Fruit fly (Drosophila melanogaster) whole organism, embryonic: ENCODE data around the gene CG10581.

Experiments used
- ATbp ChIP-seq: fragments of 200-800 bp; sonication (Bioruptor generic); optimal IDR thresholded peaks from 2 replicates; lab custom pipeline; 2017; ENCODE audit warnings: missing biosample characterization, mild to moderate bottlenecking, missing genetic modification characterization, missing genetic modification reagents
- Aef1 ChIP-seq: fragments of 200-800 bp; sonication (Bioruptor generic); IDR thresholded peaks from 3 replicates; pipeline ENCODE4 v1.3.6; 2022; ENCODE audit warnings: missing biosample characterization, missing genetic modification characterization
- Atf3 ChIP-seq: fragments of 200-800 bp; sonication (Bioruptor generic); optimal IDR thresholded peaks from 3 replicates; lab custom pipeline; 2016; ENCODE audit warnings: missing biosample characterization, missing genetic modification characterization
- CG12071 ChIP-seq: fragments of 200-800 bp; sonication (Bioruptor generic); optimal IDR thresholded peaks from 3 replicates; lab custom pipeline; 2018; ENCODE audit warnings: missing biosample characterization, mild to moderate bottlenecking, missing genetic modification characterization
- CG12219 ChIP-seq: fragments of 200-800 bp; sonication (Bioruptor generic); optimal IDR thresholded peaks from 3 replicates; lab custom pipeline; 2018; ENCODE audit warnings: missing biosample characterization, mild to moderate bottlenecking, missing genetic modification characterization
- CG12391 ChIP-seq: fragments of 200-800 bp; sonication (Bioruptor generic); optimal IDR thresholded peaks from 3 replicates; lab custom pipeline; 2018; ENCODE audit warnings: missing biosample characterization, mild to moderate bottlenecking, missing genetic modification characterization, moderate library complexity
- CG12744 ChIP-seq: fragments of 200-800 bp; sonication (Bioruptor generic); optimal IDR thresholded peaks from 2 replicates; lab custom pipeline; 2016; ENCODE audit warnings: missing biosample characterization, missing genetic modification characterization
- CG14050 ChIP-seq: fragments of 200-800 bp; sonication (Bioruptor generic); IDR thresholded peaks from 3 replicates; pipeline ENCODE4 v1.3.6; 2022; ENCODE audit warnings: missing biosample characterization, missing genetic modification characterization
- CG18262 ChIP-seq: fragments of 200-800 bp; optimal IDR thresholded peaks from 3 replicates; lab custom pipeline; 2019; ENCODE audit warnings: missing biosample characterization, mild to moderate bottlenecking, missing genetic modification characterization, moderate library complexity
- CG2116 ChIP-seq: fragments of 200-800 bp; sonication (Bioruptor generic); optimal IDR thresholded peaks from 3 replicates; lab custom pipeline; 2018; ENCODE audit warnings: missing biosample characterization, mild to moderate bottlenecking, missing genetic modification characterization
- CG2875 ChIP-seq: fragments of 200-800 bp; sonication (Bioruptor generic); optimal IDR thresholded peaks from 2 replicates; lab custom pipeline; 2017; ENCODE audit warnings: missing biosample characterization, mild to moderate bottlenecking, missing genetic modification characterization, missing genetic modification reagents
- CG33557 ChIP-seq: fragments of 200-800 bp; sonication (Bioruptor generic); optimal IDR thresholded peaks from 2 replicates; lab custom pipeline; 2019; ENCODE audit warnings: missing biosample characterization, mild to moderate bottlenecking, missing genetic modification characterization, moderate library complexity
- CG4282 ChIP-seq: fragments of 200-800 bp; sonication (Bioruptor generic); optimal IDR thresholded peaks from 2 replicates; lab custom pipeline; 2016; ENCODE audit warnings: missing biosample characterization, missing genetic modification characterization
- CG4404 ChIP-seq: fragments of 200-800 bp; sonication (Bioruptor generic); IDR thresholded peaks from 2 replicates; pipeline ENCODE4 v1.3.6; 2022; ENCODE audit warnings: missing biosample characterization, missing genetic modification characterization
- CG8359 ChIP-seq: fragments of 200-800 bp; sonication (Bioruptor generic); optimal IDR thresholded peaks from 2 replicates; lab custom pipeline; 2017; ENCODE audit warnings: missing biosample characterization, mild to moderate bottlenecking, missing genetic modification characterization, borderline replicate concordance
- CG8478 ChIP-seq: fragments of >200 bp; optimal IDR thresholded peaks from 2 replicates; lab custom pipeline; 2018
- CG9215 ChIP-seq: fragments of 200-800 bp; sonication (Bioruptor generic); IDR thresholded peaks from 2 replicates; pipeline ENCODE4 v1.3.6; 2022; ENCODE audit warnings: missing biosample characterization, missing genetic modification characterization
- CG9437 ChIP-seq: fragments of 200-800 bp; sonication (Bioruptor generic); optimal IDR thresholded peaks from 2 replicates; lab custom pipeline; 2018; ENCODE audit warnings: missing biosample characterization, mild to moderate bottlenecking, missing genetic modification characterization
- Dll ChIP-seq: fragments of 200-800 bp; sonication (Bioruptor generic); IDR thresholded peaks from 4 replicates; pipeline ENCODE4 v1.3.6; 2022; ENCODE audit warnings: missing biosample characterization, missing genetic modification characterization; ENCODE audit not compliant: partially characterized antibody
- Drgx ChIP-seq: fragments of 200-800 bp; sonication (Bioruptor generic); IDR thresholded peaks from 2 replicates; pipeline ENCODE4 v1.3.6; 2022; ENCODE audit warnings: missing biosample characterization, missing genetic modification characterization
- Hand ChIP-seq: fragments of 200-800 bp; sonication (Bioruptor generic); optimal IDR thresholded peaks from 2 replicates; lab custom pipeline; 2017; ENCODE audit warnings: mild to moderate bottlenecking, missing biosample characterization, missing genetic modification reagents, missing genetic modification characterization
- HmgD ChIP-seq: fragments of 200-800 bp; sonication (Bioruptor generic); optimal IDR thresholded peaks from 3 replicates; lab custom pipeline; 2016; ENCODE audit warnings: missing biosample characterization, missing genetic modification characterization
- Hr51 ChIP-seq, 2 experiments: fragments of 200-800 bp; sonication (Bioruptor generic); optimal IDR thresholded peaks; 2 replicates in 1 of 2; 3 replicates in 1 of 2; lab custom pipeline; 2016 to 2018; ENCODE audit warnings: missing biosample characterization in 2 of 2, missing genetic modification characterization in 2 of 2, mild to moderate bottlenecking in 1 of 2, moderate library complexity in 1 of 2
- Mes4 ChIP-seq: fragments of 200-800 bp; sonication (Bioruptor generic); optimal IDR thresholded peaks from 2 replicates; lab custom pipeline; 2016; ENCODE audit warnings: missing biosample characterization, missing genetic modification characterization
- NK7.1 ChIP-seq: fragments of 200-800 bp; sonication (Bioruptor generic); optimal IDR thresholded peaks from 3 replicates; lab custom pipeline; 2016; ENCODE audit warnings: missing biosample characterization, missing genetic modification characterization
- PHDP ChIP-seq: fragments of 200-800 bp; sonication (Bioruptor generic); optimal IDR thresholded peaks from 3 replicates; lab custom pipeline; 2018; ENCODE audit warnings: missing biosample characterization, mild to moderate bottlenecking, missing genetic modification characterization, moderate library complexity
- Ptx1 ChIP-seq: fragments of 200-800 bp; sonication (Bioruptor generic); IDR thresholded peaks from 2 replicates; pipeline ENCODE4 v1.3.6; 2022; ENCODE audit warnings: missing biosample characterization, missing genetic modification characterization
- Sry-β ChIP-seq: fragments of 200-800 bp; sonication (Bioruptor generic); optimal IDR thresholded peaks from 2 replicates; lab custom pipeline; 2018; ENCODE audit warnings: missing biosample characterization, mild to moderate bottlenecking, missing genetic modification characterization, moderate library complexity
- Sry-δ ChIP-seq: fragments of 200-800 bp; sonication (Bioruptor generic); optimal IDR thresholded peaks from 2 replicates; lab custom pipeline; 2016; ENCODE audit warnings: missing biosample characterization, missing genetic modification characterization
- crol ChIP-seq: fragments of 200-800 bp; sonication (Bioruptor generic); IDR thresholded peaks from 2 replicates; pipeline ENCODE4 v1.3.6; 2022; ENCODE audit warnings: missing biosample characterization, missing genetic modification characterization
- fd64A ChIP-seq: fragments of 200-800 bp; sonication (Bioruptor generic); optimal IDR thresholded peaks from 3 replicates; lab custom pipeline; 2018; ENCODE audit warnings: missing biosample characterization, mild to moderate bottlenecking, missing genetic modification characterization
- fd96Cb ChIP-seq: fragments of 200-800 bp; sonication (Bioruptor generic); optimal IDR thresholded peaks from 2 replicates; lab custom pipeline; 2018; ENCODE audit warnings: missing biosample characterization, mild to moderate bottlenecking, missing genetic modification characterization, moderate library complexity
- gro ChIP-seq: fragments of 200-800 bp; sonication (Bioruptor generic); optimal IDR thresholded peaks from 2 replicates; lab custom pipeline; 2016; ENCODE audit warnings: missing biosample characterization, missing genetic modification characterization
- ham ChIP-seq: fragments of 200-800 bp; sonication (Bioruptor generic); IDR thresholded peaks from 2 replicates; pipeline ENCODE4 v1.3.6; 2022; ENCODE audit warnings: missing biosample characterization, missing genetic modification characterization
- hbn ChIP-seq: fragments of 200-800 bp; sonication (Bioruptor generic); IDR thresholded peaks from 2 replicates; pipeline ENCODE4 v1.3.6; 2022; ENCODE audit warnings: missing biosample characterization, missing genetic modification characterization; ENCODE audit not compliant: partially characterized antibody
- hth ChIP-seq: fragments of >200 bp; optimal IDR thresholded peaks from 2 replicates; lab custom pipeline; 2017; ENCODE audit warnings: inconsistent platforms
- insv ChIP-seq, 2 experiments: fragments of 200-800 bp; sonication (Bioruptor generic); optimal IDR thresholded peaks; 3 replicates each; lab custom pipeline; 2016 to 2018; ENCODE audit warnings: missing biosample characterization in 2 of 2, missing genetic modification characterization in 2 of 2
- inv ChIP-seq: fragments of 200-800 bp; sonication (Bioruptor generic); IDR thresholded peaks from 2 replicates; pipeline ENCODE4 v1.3.6; 2022; ENCODE audit warnings: missing biosample characterization, missing genetic modification characterization; ENCODE audit not compliant: partially characterized antibody
- kah ChIP-seq: fragments of 200-800 bp; sonication (Bioruptor generic); optimal IDR thresholded peaks from 2 replicates; lab custom pipeline; 2018; ENCODE audit warnings: missing biosample characterization, mild to moderate bottlenecking, missing genetic modification characterization
- lola ChIP-seq, 3 experiments: fragments of >200 bp in 2 of 3; fragments of 200-800 bp in 1 of 3; sonication (Bioruptor generic) in 1 of 3; optimal IDR thresholded peaks; 2 replicates each; lab custom pipeline; 2017 to 2019; ENCODE audit warnings: missing biosample characterization in 3 of 3, missing genetic modification characterization in 3 of 3, mild to moderate bottlenecking in 1 of 3, moderate library complexity in 1 of 3
- onecut ChIP-seq: fragments of 200-800 bp; sonication (Bioruptor generic); IDR thresholded peaks from 2 replicates; pipeline ENCODE4 v1.3.6; 2022; ENCODE audit warnings: missing biosample characterization, missing genetic modification characterization
- pan ChIP-seq, 4 experiments: fragments of >200 bp in 3 of 4; fragments of 200-800 bp in 1 of 4; sonication (Bioruptor generic) in 1 of 4; optimal IDR thresholded peaks in 3 of 4; IDR thresholded peaks in 1 of 4; 2 replicates each; pipeline versions ENCODE4 v1.3.6 to Lab custom; 2017 to 2022; ENCODE audit warnings: missing biosample characterization in 2 of 4, missing genetic modification characterization in 2 of 4, mixed read lengths in 1 of 4
- phol ChIP-seq: fragments of 200-800 bp; sonication (Bioruptor generic); optimal IDR thresholded peaks from 3 replicates; lab custom pipeline; 2018; ENCODE audit warnings: missing biosample characterization, mild to moderate bottlenecking, missing genetic modification characterization, moderate library complexity
- rib ChIP-seq: fragments of 200-800 bp; sonication (Bioruptor generic); IDR thresholded peaks from 2 replicates; pipeline ENCODE4 v1.3.6; 2022; ENCODE audit warnings: missing biosample characterization, missing genetic modification characterization
- salm ChIP-seq: fragments of 200-800 bp; sonication (Bioruptor generic); optimal IDR thresholded peaks from 2 replicates; lab custom pipeline; 2018; ENCODE audit warnings: missing biosample characterization, mild to moderate bottlenecking, missing genetic modification characterization
- sima ChIP-seq: fragments of 200-800 bp; sonication (Bioruptor generic); optimal IDR thresholded peaks from 2 replicates; lab custom pipeline; 2016; ENCODE audit warnings: missing biosample characterization, missing genetic modification characterization
- sna ChIP-seq: fragments of 200-800 bp; sonication (Bioruptor generic); IDR thresholded peaks from 2 replicates; pipeline ENCODE4 v1.3.6; 2022; ENCODE audit warnings: missing biosample characterization, missing genetic modification characterization; ENCODE audit not compliant: partially characterized antibody
- trem ChIP-seq: fragments of 200-800 bp; optimal IDR thresholded peaks from 3 replicates; lab custom pipeline; 2019; ENCODE audit warnings: missing biosample characterization, mild to moderate bottlenecking, missing genetic modification characterization, moderate library complexity
- vvl ChIP-seq: fragments of 200-800 bp; sonication (Bioruptor generic); IDR thresholded peaks from 2 replicates; pipeline ENCODE4 v1.3.6; 2022; ENCODE audit warnings: missing biosample characterization, missing genetic modification characterization
- zfh1 ChIP-seq: fragments of 200-800 bp; sonication (Bioruptor generic); IDR thresholded peaks from 3 replicates; pipeline ENCODE4 v1.3.6; 2022; ENCODE audit warnings: missing biosample characterization, missing genetic modification characterization

The CG10581 gene

dm6 chr3L:21047037-21047436, 13.0 kb upstream of the CG10581 start (continued):
- TF ChIP-seq zfh1 (GFP tag; lab: Robert Waterston, UW): no peak
- no peak for TF ChIP-seq insv (GFP tag; optimal IDR thresholded peaks at IDR 0.05; lab: Kevin White, UChicago)
- TF ChIP-seq hth: no peak
- TF ChIP-seq CG2116 (GFP tag; lab: Kevin White, UChicago): no peak
- no peak for TF ChIP-seq CG8359 (GFP tag; lab: Kevin White, UChicago)
- peak; percentile 50 for TF ChIP-seq phol (tag; lab: Kevin White, UChicago)
- no peak for TF ChIP-seq sna (GFP tag; lab: Robert Waterston, UW)
- no peak for TF ChIP-seq Mes4 (GFP tag; lab: Kevin White, UChicago)
- peak; percentile 53 for TF ChIP-seq PHDP (tag; lab: Kevin White, UChicago)
- TF ChIP-seq CG12071: no peak
- TF ChIP-seq CG9437 (GFP tag; lab: Kevin White, UChicago): peak; percentile 12
- TF ChIP-seq inv (GFP tag; lab: Robert Waterston, UW): no peak
- no peak for TF ChIP-seq Sry-β (GFP tag; lab: Kevin White, UChicago)
- no peak for TF ChIP-seq ham
- TF ChIP-seq Drgx (GFP tag; lab: Robert Waterston, UW): no peak
- TF ChIP-seq onecut (GFP tag; lab: Robert Waterston, UW): 0 out of 2 replicates have a peak, but pooled peaks have one; percentile 26
- no peak for TF ChIP-seq CG8478 (lab: Kevin White, UChicago)
- no peak for TF ChIP-seq crol
- TF ChIP-seq CG33557 (GFP tag; lab: Kevin White, UChicago): peak; percentile 26
- TF ChIP-seq CG4404: no peak
- TF ChIP-seq HmgD (GFP tag; lab: Kevin White, UChicago): no peak
- peak; percentile 6 for TF ChIP-seq Hand
- TF ChIP-seq hbn (GFP tag; lab: Robert Waterston, UW): no peak
- TF ChIP-seq salm (tag; lab: Kevin White, UChicago): no peak
- TF ChIP-seq Atf3 (GFP tag; lab: Kevin White, UChicago): no peak
- no peak for TF ChIP-seq gro (GFP tag; lab: Kevin White, UChicago)
- no peak for TF ChIP-seq CG14050 (GFP tag; lab: Robert Waterston, UW)
- TF ChIP-seq CG12744 (GFP tag; lab: Kevin White, UChicago): no peak
- no peak for TF ChIP-seq NK7.1 (GFP tag; lab: Kevin White, UChicago)
- no peak for TF ChIP-seq kah
- TF ChIP-seq CG9215: peak; percentile 77
- TF ChIP-seq CG4282: no peak
- peak; percentile 74 for TF ChIP-seq CG12391 (tag; lab: Kevin White, UChicago)
- TF ChIP-seq Ptx1: 0 out of 2 replicates have a peak, but pooled peaks have one; percentile 13
- TF ChIP-seq sima (GFP tag; lab: Kevin White, UChicago): no peak
- TF ChIP-seq trem: peak; percentile 50
- peak; percentile 73 for TF ChIP-seq CG18262
- no peak for TF ChIP-seq Dll (GFP tag; lab: Robert Waterston, UW)
- TF ChIP-seq Sry-δ: no peak
- TF ChIP-seq fd96Cb (tag; lab: Kevin White, UChicago): peak; percentile 43
- peak in 1 of 2 experiments; percentile 59 for TF ChIP-seq Hr51 (GFP tag; optimal IDR thresholded peaks at IDR 0.05; lab: Kevin White, UChicago)
- peak; percentile 17 for TF ChIP-seq CG2875 (GFP tag; lab: Kevin White, UChicago)
- TF ChIP-seq rib (GFP tag; lab: Robert Waterston, UW): no peak
- TF ChIP-seq Aef1 (GFP tag; lab: Robert Waterston, UW): no peak
- TF ChIP-seq fd64A (GFP tag; lab: Kevin White, UChicago): no peak
- peak in 1 of 3 experiments; percentile 65 for TF ChIP-seq lola (GFP tag; optimal IDR thresholded peaks at IDR 0.05; lab: Kevin White, UChicago)
- TF ChIP-seq pan (optimal IDR thresholded peaks at IDR 0.05; lab: Kevin White, UChicago): no peak
- TF ChIP-seq pan (GFP tag; optimal IDR thresholded peaks at IDR 0.05 in 1 of 2, IDR thresholded peaks at IDR 0.05 in 1 of 2): peak in 1 of 2 experiments; percentile 42
- peak; percentile 27 for TF ChIP-seq ATbp (GFP tag; lab: Kevin White, UChicago)
- peak; percentile 14; the same call in 1 of the 2 replicates for TF ChIP-seq vvl
- no peak for TF ChIP-seq CG12219 (GFP tag; lab: Kevin White, UChicago)
